Worm (Caenorhabditis elegans): ENCODE results near the gene C40A11.3.

DNA sequence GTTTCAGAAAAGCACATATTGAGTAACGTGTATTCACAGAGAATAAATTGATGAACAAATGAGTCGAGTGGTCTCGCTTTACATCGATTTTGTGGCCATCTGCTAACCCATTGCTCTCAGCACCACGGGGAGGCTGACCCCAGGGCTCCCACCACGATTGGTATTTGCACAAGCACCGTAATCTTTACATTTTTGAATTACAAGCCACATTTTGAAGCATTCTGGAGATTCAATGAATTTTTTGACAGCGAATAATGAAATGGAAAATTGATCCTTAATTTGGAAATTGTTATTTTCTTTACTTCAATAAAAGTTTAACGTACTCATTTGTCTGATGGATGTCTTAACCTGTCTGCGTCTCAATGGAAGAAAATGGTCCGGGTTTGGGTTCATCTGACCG is 4.6 kb downstream of the C40A11.3 start, which contains the start of gene C40A11.6:
- TF ChIP-seq ama-1 (optimal IDR thresholded peaks at IDR 0.05): no peak
- TF ChIP-seq B0310.2 (tag; optimal IDR thresholded peaks at IDR 0.05): no peak
- TF ChIP-seq hmg-4 (GFP tag; optimal IDR thresholded peaks at IDR 0.05): no peak
